Worm (Caenorhabditis elegans) whole organism, L4/young adult: Measurements from ENCODE around the gene rpb-9.

ENCODE experiments used
- dao-5 ChIP-seq: sonication (generic microtip); optimal IDR thresholded peaks from 2 replicates; lab custom pipeline; 2016; ENCODE audit warnings: missing genotype, missing genetic modification characterization, moderate library complexity, missing compliant biosample characterization
- him-1 ChIP-seq: sonication (generic microtip); optimal IDR thresholded peaks from 2 replicates; lab custom pipeline; 2016; ENCODE audit warnings: missing genotype, missing genetic modification reagents, missing genetic modification characterization, missing compliant biosample characterization

ce11 chrV:8058359-8058758, 46.2 kb upstream of the rpb-9 start, which contains the start of gene str-138:
- no peak for TF ChIP-seq him-1 (tag; lab: Kevin White, UChicago)
- no peak for TF ChIP-seq dao-5 (tag; lab: Kevin White, UChicago)
